Fruit fly (Drosophila melanogaster): ENCODE measurements around the gene poe.

Gene poe

DNA sequence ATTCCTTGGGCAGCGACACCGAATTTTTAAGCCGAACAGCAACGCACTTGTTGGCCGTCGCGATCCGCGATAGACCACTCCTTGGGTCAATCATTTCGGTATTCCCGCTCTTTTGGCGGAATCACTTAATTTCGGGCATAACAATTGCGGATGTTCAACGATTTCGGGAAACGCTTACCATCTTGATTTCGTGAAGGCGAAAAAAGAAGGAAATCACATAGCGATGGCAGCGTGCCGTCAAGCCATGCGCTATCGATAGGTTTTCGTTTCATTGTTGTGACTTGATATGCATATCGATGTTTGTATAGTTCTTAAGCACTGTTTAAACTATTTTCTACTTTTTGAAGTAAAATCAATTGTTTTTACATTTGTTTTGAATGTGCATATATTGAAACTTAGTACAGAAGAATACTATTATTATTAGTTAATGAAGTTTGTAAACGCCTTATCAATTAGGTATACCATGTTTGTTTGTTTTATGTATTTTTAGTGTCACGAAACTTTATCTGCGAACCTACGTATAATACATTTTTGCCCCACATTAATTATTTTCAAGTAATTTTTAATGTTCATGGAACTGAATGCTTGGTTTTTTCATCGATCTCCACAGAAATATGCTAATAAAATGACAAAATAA lies 28.7 kb downstream of the poe start, which contains the start of gene RpL36A (continued):
- TF ChIP-seq CG3163 (GFP tag; optimal IDR thresholded peaks at IDR 0.05) (peak; percentile 34), Hr39 (optimal IDR thresholded peaks at IDR 0.05) (no peak), ac (GFP tag; optimal IDR thresholded peaks at IDR 0.05) (peak; percentile 27), sc (optimal IDR thresholded peaks at IDR 0.05) (no peak), sc (GFP tag; optimal IDR thresholded peaks at IDR 0.05) (no peak), Sry-β (GFP tag; optimal IDR thresholded peaks at IDR 0.05) (no peak), dan (GFP tag; IDR thresholded peaks at IDR 0.05) (no peak), zen (tag; optimal IDR thresholded peaks at IDR 0.05) (peak; percentile 8), CTCF (GFP tag; optimal IDR thresholded peaks at IDR 0.05) (peak; percentile 42), pros (GFP tag; optimal IDR thresholded peaks at IDR 0.05) (no peak), sr (GFP tag; IDR thresholded peaks at IDR 0.05) (peak; percentile 30; the same call in 1 of the 3 replicates), Atf3 (GFP tag; optimal IDR thresholded peaks at IDR 0.05) (peak; percentile 28), gsb-n (tag; optimal IDR thresholded peaks at IDR 0.05) (no peak), Atf-2 (GFP tag; optimal IDR thresholded peaks at IDR 0.05) (peak; percentile 40), Antp (GFP tag; optimal IDR thresholded peaks at IDR 0.05) (no peak), CG12155 (GFP tag; optimal IDR thresholded peaks at IDR 0.05) (no peak), Ravus (GFP tag; IDR thresholded peaks at IDR 0.05) (no peak; the same call in 1 of the 2 replicates), CG31441 (GFP tag; IDR thresholded peaks at IDR 0.05) (no peak; the same call in none of the 2 replicates), Nf-YB (GFP tag; optimal IDR thresholded peaks at IDR 0.05) (peak; percentile 25), Opbp (GFP tag; IDR thresholded peaks at IDR 0.05; ENCODE audit: partially characterized antibody) (peak; percentile 94), yki (optimal IDR thresholded peaks at IDR 0.05) (no peak), CG18764 (GFP tag; optimal IDR thresholded peaks at IDR 0.05) (no peak), CG33213 (GFP tag; optimal IDR thresholded peaks at IDR 0.05) (no peak), ham (GFP tag; IDR thresholded peaks at IDR 0.05) (no peak), maf-S (GFP tag; optimal IDR thresholded peaks at IDR 0.05) (peak; percentile 69), crp (GFP tag; optimal IDR thresholded peaks at IDR 0.05) (no peak), tna (GFP tag; IDR thresholded peaks at IDR 0.05; ENCODE audit: partially characterized antibody) (peak; percentile 76), pnt (GFP tag; optimal IDR thresholded peaks at IDR 0.05) (no peak), CG4404 (GFP tag; IDR thresholded peaks at IDR 0.05) (no peak), CG15514 (GFP tag; optimal IDR thresholded peaks at IDR 0.05) (peak; percentile 52), CG12942 (GFP tag; optimal IDR thresholded peaks at IDR 0.05) (no peak), wek (GFP tag; optimal IDR thresholded peaks at IDR 0.05) (peak; percentile 82), CG11504 (tag; optimal IDR thresholded peaks at IDR 0.05) (no peak), CG1647 (GFP tag; optimal IDR thresholded peaks at IDR 0.05) (no peak), prd (optimal IDR thresholded peaks at IDR 0.05) (no peak), prd (GFP tag; IDR thresholded peaks at IDR 0.05) (no peak), cg (GFP tag; optimal IDR thresholded peaks at IDR 0.05) (no peak), CG10267 (tag; optimal IDR thresholded peaks at IDR 0.05) (peak; percentile 63), hbn (GFP tag; IDR thresholded peaks at IDR 0.05; ENCODE audit: partially characterized antibody) (peak; percentile 74), CG12299 (tag; optimal IDR thresholded peaks at IDR 0.05) (peak; percentile 50), CG2875 (GFP tag; optimal IDR thresholded peaks at IDR 0.05) (peak; percentile 62), CG17361 (GFP tag; IDR thresholded peaks at IDR 0.05) (no peak; the same call in 2 of the 3 replicates), CG2889 (GFP tag; IDR thresholded peaks at IDR 0.05) (no peak), CG18619 (GFP tag; optimal IDR thresholded peaks at IDR 0.05) (peak; percentile 70), Ptx1 (GFP tag; IDR thresholded peaks at IDR 0.05) (peak; percentile 47), Xbp1 (GFP tag; optimal IDR thresholded peaks at IDR 0.05) (peak; percentile 55), CG16863 (GFP tag; optimal IDR thresholded peaks at IDR 0.05) (no peak), CG7786 (GFP tag; optimal IDR thresholded peaks at IDR 0.05) (peak; percentile 35), CG43689 (GFP tag; IDR thresholded peaks at IDR 0.05) (no peak), Chrac-16 (GFP tag; optimal IDR thresholded peaks at IDR 0.05) (peak; percentile 41), trh (GFP tag; optimal IDR thresholded peaks at IDR 0.05) (peak; percentile 6), CG2120 (GFP tag; optimal IDR thresholded peaks at IDR 0.05) (peak; percentile 57)
